Fruit fly (Drosophila melanogaster) whole organism, prepupa: ENCODE results near the gene CG31391.

ENCODE experiments used
- CG11294 ChIP-seq: fragments of 200-800 bp; sonication (Bioruptor generic); IDR thresholded peaks from 2 replicates; pipeline ENCODE4 v1.3.6; 2022; ENCODE audit warnings: missing biosample characterization, missing genetic modification characterization
- CG11762 ChIP-seq: fragments of 200-800 bp; sonication (Bioruptor generic); optimal IDR thresholded peaks from 3 replicates; lab custom pipeline; 2016; ENCODE audit warnings: missing biosample characterization, missing genetic modification characterization; ENCODE audit not compliant: insufficient read depth
- CG11902 ChIP-seq: fragments of 200-800 bp; sonication (Bioruptor generic); optimal IDR thresholded peaks from 3 replicates; lab custom pipeline; 2016; ENCODE audit warnings: missing biosample characterization, missing genetic modification characterization
- CG6276 ChIP-seq: fragments of 200-800 bp; sonication (Bioruptor generic); optimal IDR thresholded peaks from 2 replicates; lab custom pipeline; 2017; ENCODE audit warnings: missing biosample characterization, mild to moderate bottlenecking, missing genetic modification characterization
- CG6792 ChIP-seq: fragments of 200-800 bp; sonication (Bioruptor generic); optimal IDR thresholded peaks from 3 replicates; lab custom pipeline; 2016; ENCODE audit warnings: missing biosample characterization, missing genetic modification characterization
- Ets96B ChIP-seq: fragments of 200-800 bp; optimal IDR thresholded peaks from 2 replicates; lab custom pipeline; 2019; ENCODE audit warnings: missing biosample characterization, mild to moderate bottlenecking, missing genetic modification characterization, moderate library complexity
- Lpt ChIP-seq: fragments of 200-800 bp; sonication (Bioruptor generic); optimal IDR thresholded peaks from 3 replicates; lab custom pipeline; 2016; ENCODE audit warnings: missing biosample characterization, missing genetic modification characterization
- Sox14 ChIP-seq: fragments of 200-800 bp; sonication (Bioruptor generic); optimal IDR thresholded peaks from 3 replicates; lab custom pipeline; 2016; ENCODE audit warnings: missing biosample characterization, missing genetic modification characterization
- cyc ChIP-seq: fragments of 200-800 bp; sonication (Bioruptor generic); optimal IDR thresholded peaks from 3 replicates; lab custom pipeline; 2016; ENCODE audit warnings: missing biosample characterization, missing genetic modification characterization
- dsx ChIP-seq: fragments of 200-800 bp; optimal IDR thresholded peaks from 3 replicates; lab custom pipeline; 2019; ENCODE audit warnings: missing biosample characterization, mild to moderate bottlenecking, missing genetic modification characterization, moderate library complexity; ENCODE audit not compliant: poor library complexity, severe bottlenecking
- fd59A ChIP-seq: fragments of 200-800 bp; sonication (Bioruptor generic); optimal IDR thresholded peaks from 2 replicates; lab custom pipeline; 2017; ENCODE audit warnings: missing biosample characterization, mild to moderate bottlenecking, missing genetic modification characterization, missing genetic modification reagents
- topi ChIP-seq: fragments of 200-800 bp; sonication (Bioruptor generic); optimal IDR thresholded peaks from 3 replicates; lab custom pipeline; 2016; ENCODE audit warnings: missing biosample characterization, missing genetic modification characterization

- no peak for TF ChIP-seq fd59A (GFP tag; lab: Kevin White, UChicago)
- TF ChIP-seq topi (GFP tag; lab: Kevin White, UChicago): no peak
- no peak for TF ChIP-seq CG11762 (GFP tag; lab: Kevin White, UChicago)
- TF ChIP-seq CG6276: no peak
- TF ChIP-seq CG6792 (GFP tag; lab: Kevin White, UChicago): no peak
- TF ChIP-seq Ets96B (tag; lab: Kevin White, UChicago): no peak
- no peak for TF ChIP-seq dsx (GFP tag; lab: Kevin White, UChicago)
- TF ChIP-seq Sox14 (GFP tag; lab: Kevin White, UChicago): no peak
- no peak for TF ChIP-seq CG11902 (GFP tag; lab: Kevin White, UChicago)
- TF ChIP-seq cyc (GFP tag; lab: Kevin White, UChicago): no peak
- no peak for TF ChIP-seq CG11294 (GFP tag; lab: Robert Waterston, UW)
- no peak for TF ChIP-seq Lpt (GFP tag; lab: Kevin White, UChicago)
These were observed 27.5 kb downstream of the CG31391 start, which contains the start of gene CG6465 for dm6 chr3R:10677245-10677902.
